Fruit fly (Drosophila melanogaster) whole organism, prepupa: ENCODE results near the gene Btnd.

ENCODE experiments used
- Blimp-1 ChIP-seq: fragments of 200-800 bp; sonication (Bioruptor generic); optimal IDR thresholded peaks from 3 replicates; lab custom pipeline; 2017; ENCODE audit warnings: missing biosample characterization, missing genetic modification characterization, mild to moderate bottlenecking, moderate library complexity, missing genetic modification reagents
- CG10631 ChIP-seq: fragments of 200-800 bp; sonication (Bioruptor generic); optimal IDR thresholded peaks from 2 replicates; lab custom pipeline; 2016; ENCODE audit warnings: missing biosample characterization, missing genetic modification characterization
- CG1621 ChIP-seq: fragments of 200-800 bp; sonication (Bioruptor generic); optimal IDR thresholded peaks from 3 replicates; lab custom pipeline; 2018; ENCODE audit warnings: missing biosample characterization, mild to moderate bottlenecking, missing genetic modification characterization
- CG16779 ChIP-seq: fragments of 200-800 bp; sonication (Bioruptor generic); optimal IDR thresholded peaks from 3 replicates; lab custom pipeline; 2017; ENCODE audit warnings: missing biosample characterization, mild to moderate bottlenecking, missing genetic modification characterization
- CG7368 ChIP-seq: fragments of 200-800 bp; sonication (Bioruptor generic); optimal IDR thresholded peaks from 3 replicates; lab custom pipeline; 2016; ENCODE audit warnings: missing biosample characterization, missing genetic modification characterization
- CG9139 ChIP-seq: fragments of 200-800 bp; sonication (Bioruptor generic); optimal IDR thresholded peaks from 3 replicates; lab custom pipeline; 2017; ENCODE audit warnings: missing biosample characterization, mild to moderate bottlenecking, missing genetic modification characterization
- Gug ChIP-seq: fragments of 200-800 bp; sonication (Bioruptor generic); IDR thresholded peaks from 2 replicates; pipeline ENCODE4 v1.3.6; 2022; ENCODE audit warnings: missing biosample characterization, missing genetic modification characterization
- Hr38 ChIP-seq: sonication (Bioruptor generic); optimal IDR thresholded peaks from 2 replicates; lab custom pipeline; 2016; ENCODE audit warnings: missing biosample characterization, missing genetic modification characterization
- eg ChIP-seq: fragments of 200-800 bp; sonication (Bioruptor generic); IDR thresholded peaks from 3 replicates; pipeline ENCODE4 v1.3.6; 2022; ENCODE audit warnings: missing biosample characterization, missing genetic modification characterization
- esn ChIP-seq: fragments of 200-800 bp; sonication (Bioruptor generic); optimal IDR thresholded peaks from 2 replicates; lab custom pipeline; 2016; ENCODE audit warnings: missing biosample characterization, mild to moderate bottlenecking, missing genetic modification characterization, moderate library complexity
- fd59A ChIP-seq: fragments of 200-800 bp; sonication (Bioruptor generic); optimal IDR thresholded peaks from 2 replicates; lab custom pipeline; 2017; ENCODE audit warnings: missing biosample characterization, mild to moderate bottlenecking, missing genetic modification characterization, missing genetic modification reagents
- net ChIP-seq: fragments of 200-800 bp; sonication (Bioruptor generic); optimal IDR thresholded peaks from 3 replicates; lab custom pipeline; 2016; ENCODE audit warnings: missing biosample characterization, missing genetic modification characterization
- salr ChIP-seq, 2 experiments: fragments of 200-800 bp; sonication (Bioruptor generic); optimal IDR thresholded peaks; 3 replicates each; lab custom pipeline; 2016 to 2018; ENCODE audit warnings: missing biosample characterization in 2 of 2, missing genetic modification characterization in 2 of 2, mild to moderate bottlenecking in 1 of 2
- ss ChIP-seq, 2 experiments: fragments of 200-800 bp; sonication (Bioruptor generic); optimal IDR thresholded peaks; 2 replicates in 1 of 2; 3 replicates in 1 of 2; lab custom pipeline; 2017 to 2018; ENCODE audit warnings: mild to moderate bottlenecking in 2 of 2, missing biosample characterization in 2 of 2, missing genetic modification characterization in 2 of 2, moderate library complexity in 1 of 2

dm6 chrX:6219845-6220345 lies 768 bp upstream of the Btnd start, which contains the start of gene Efr:
- TF ChIP-seq fd59A (GFP tag; lab: Kevin White, UChicago) (no peak), Hr38 (no peak), ss (GFP tag; optimal IDR thresholded peaks at IDR 0.05; lab: Kevin White, UChicago) (no peak), Gug (GFP tag; lab: Robert Waterston, UW) (no peak), CG10631 (GFP tag; lab: Kevin White, UChicago) (no peak), CG16779 (tag; lab: Kevin White, UChicago) (no peak), CG7368 (no peak), salr (GFP tag; optimal IDR thresholded peaks at IDR 0.05; lab: Kevin White, UChicago) (no peak), CG1621 (tag; lab: Kevin White, UChicago) (no peak), net (GFP tag; lab: Kevin White, UChicago) (no peak), CG9139 (no peak), esn (no peak), Blimp-1 (GFP tag; lab: Kevin White, UChicago) (no peak), eg (GFP tag; lab: Robert Waterston, UW) (no peak)
